Fruit fly (Drosophila melanogaster): ENCODE results near the gene CG10650.

The CG10650 gene

DNA sequence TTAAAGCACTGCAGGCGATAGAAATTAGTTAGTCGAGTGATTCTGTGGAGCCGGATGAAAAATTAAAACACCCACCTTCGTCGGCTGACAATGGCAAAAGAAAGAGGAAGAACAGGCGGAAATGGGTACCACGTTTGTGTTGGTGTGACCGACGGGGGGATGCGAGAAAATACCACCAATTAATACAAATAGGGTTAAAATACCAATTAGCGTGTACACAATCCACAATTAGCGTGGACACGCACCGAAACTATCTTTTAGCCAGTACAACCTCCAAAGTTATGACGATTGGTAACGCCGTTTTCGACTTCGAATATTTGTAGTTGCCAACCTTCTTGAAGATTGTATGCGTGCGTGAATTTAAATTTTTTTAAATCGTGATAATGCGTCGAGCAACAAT, 13.4 kb upstream of the CG10650 start, which contains the start of gene RpL30 (continued):
- peak; percentile 62 for TF ChIP-seq aop (GFP tag; IDR thresholded peaks at IDR 0.05)
- TF ChIP-seq CG4282 (GFP tag; optimal IDR thresholded peaks at IDR 0.05), result peak; percentile 87
- peak; percentile 80 for TF ChIP-seq Awh (GFP tag; IDR thresholded peaks at IDR 0.05)
- TF ChIP-seq Meics (GFP tag; optimal IDR thresholded peaks at IDR 0.05), result peak; percentile 95
- peak; percentile 77 for TF ChIP-seq CG10462 (GFP tag; optimal IDR thresholded peaks at IDR 0.05)
- TF ChIP-seq CG12071 (GFP tag; optimal IDR thresholded peaks at IDR 0.05), result peak; percentile 95
- peak; percentile 94 for TF ChIP-seq CG15601 (tag; optimal IDR thresholded peaks at IDR 0.05)
- peak; percentile 86 for TF ChIP-seq mam (GFP tag; optimal IDR thresholded peaks at IDR 0.05)
- TF ChIP-seq CG12219 (GFP tag; optimal IDR thresholded peaks at IDR 0.05), result peak; percentile 91
- peak; percentile 58 for TF ChIP-seq Neu2 (GFP tag; optimal IDR thresholded peaks at IDR 0.05; ENCODE audit: borderline replicate concordance)
- TF ChIP-seq Hsf (GFP tag; optimal IDR thresholded peaks at IDR 0.05), result peak; percentile 88
- TF ChIP-seq H15 (GFP tag; IDR thresholded peaks at IDR 0.05), result peak; percentile 87
- TF ChIP-seq tna (GFP tag; IDR thresholded peaks at IDR 0.05; ENCODE audit: partially characterized antibody), result no peak
- peak; percentile 43 for TF ChIP-seq wor (GFP tag; IDR thresholded peaks at IDR 0.05)
- TF ChIP-seq CG5180 (GFP tag; optimal IDR thresholded peaks at IDR 0.05), result peak; percentile 70
- peak; percentile 74 for TF ChIP-seq gsb (GFP tag; IDR thresholded peaks at IDR 0.05)
- peak; percentile 20; the same call in 1 of the 3 replicates for TF ChIP-seq HLH4C (GFP tag; IDR thresholded peaks at IDR 0.05; ENCODE audit: partially characterized antibody)
- TF ChIP-seq Fer3 (tag; optimal IDR thresholded peaks at IDR 0.05), result peak; percentile 92
- TF ChIP-seq CG14710 (tag; optimal IDR thresholded peaks at IDR 0.05), result peak; percentile 92
- TF ChIP-seq fu2 (GFP tag; optimal IDR thresholded peaks at IDR 0.05), result peak; percentile 77
- peak; percentile 80 for TF ChIP-seq ERR (GFP tag; optimal IDR thresholded peaks at IDR 0.05)
- TF ChIP-seq hkb (optimal IDR thresholded peaks at IDR 0.05), result peak; percentile 63
- TF ChIP-seq hkb (GFP tag; IDR thresholded peaks at IDR 0.05), result peak; percentile 93
- peak; percentile 51 for TF ChIP-seq Hr3 (GFP tag; optimal IDR thresholded peaks at IDR 0.05)
- TF ChIP-seq kay (GFP tag; optimal IDR thresholded peaks at IDR 0.05), result peak; percentile 59
- TF ChIP-seq jing (GFP tag; optimal IDR thresholded peaks at IDR 0.05), result peak; percentile 66
- peak; percentile 95 for TF ChIP-seq Max (GFP tag; optimal IDR thresholded peaks at IDR 0.05)
- TF ChIP-seq CG6813 (GFP tag; optimal IDR thresholded peaks at IDR 0.05), result peak; percentile 96
- TF ChIP-seq abd-A (tag; optimal IDR thresholded peaks at IDR 0.05), result peak; percentile 93
- peak; percentile 44; the same call in 1 of the 2 replicates for TF ChIP-seq ro (GFP tag; IDR thresholded peaks at IDR 0.05)
- peak; percentile 79 for TF ChIP-seq cwo (GFP tag; optimal IDR thresholded peaks at IDR 0.05)
- peak; percentile 86 for TF ChIP-seq eyg (GFP tag; optimal IDR thresholded peaks at IDR 0.05)
- TF ChIP-seq CG15696 (tag; optimal IDR thresholded peaks at IDR 0.05), result peak; percentile 59
- peak; percentile 87 for TF ChIP-seq zfh2 (GFP tag; optimal IDR thresholded peaks at IDR 0.05)
- TF ChIP-seq da (GFP tag; optimal IDR thresholded peaks at IDR 0.05), result peak; percentile 88
- TF ChIP-seq ems (GFP tag; optimal IDR thresholded peaks at IDR 0.05), result peak; percentile 88
- peak; percentile 67 for TF ChIP-seq CG9437 (GFP tag; optimal IDR thresholded peaks at IDR 0.05)
- peak; percentile 85 for TF ChIP-seq Abd-B (GFP tag; optimal IDR thresholded peaks at IDR 0.05)
- TF ChIP-seq CG30403 (GFP tag; optimal IDR thresholded peaks at IDR 0.05), result peak; percentile 72
- TF ChIP-seq CG15011 (GFP tag; optimal IDR thresholded peaks at IDR 0.05), result peak; percentile 89
- TF ChIP-seq seq (GFP tag; IDR thresholded peaks at IDR 0.05), result peak; percentile 90
- TF ChIP-seq sens (GFP tag), result peak; percentile 97
- peak; percentile 64 for TF ChIP-seq CG14441 (GFP tag; IDR thresholded peaks at IDR 0.05)
- TF ChIP-seq CG3281 (GFP tag; optimal IDR thresholded peaks at IDR 0.05), result peak; percentile 93
- TF ChIP-seq oc (tag; optimal IDR thresholded peaks at IDR 0.05), result peak; percentile 75
- TF ChIP-seq ash1 (GFP tag; optimal IDR thresholded peaks at IDR 0.05), result peak; percentile 95
- TF ChIP-seq wdn (GFP tag; IDR thresholded peaks at IDR 0.05), result peak; percentile 85
- peak; percentile 99 for TF ChIP-seq YL-1 (GFP tag; optimal IDR thresholded peaks at IDR 0.05)
- peak; percentile 90 for TF ChIP-seq wek (GFP tag; optimal IDR thresholded peaks at IDR 0.05)
- peak; percentile 99 for TF ChIP-seq CG17385 (GFP tag; optimal IDR thresholded peaks at IDR 0.05)
- peak; percentile 60 for TF ChIP-seq Aef1 (GFP tag; IDR thresholded peaks at IDR 0.05)

Measured in whole organism, embryonic.